Worm (Caenorhabditis elegans): ENCODE results near the gene timm-17B.1.

timm-17B.1 gene

DNA sequence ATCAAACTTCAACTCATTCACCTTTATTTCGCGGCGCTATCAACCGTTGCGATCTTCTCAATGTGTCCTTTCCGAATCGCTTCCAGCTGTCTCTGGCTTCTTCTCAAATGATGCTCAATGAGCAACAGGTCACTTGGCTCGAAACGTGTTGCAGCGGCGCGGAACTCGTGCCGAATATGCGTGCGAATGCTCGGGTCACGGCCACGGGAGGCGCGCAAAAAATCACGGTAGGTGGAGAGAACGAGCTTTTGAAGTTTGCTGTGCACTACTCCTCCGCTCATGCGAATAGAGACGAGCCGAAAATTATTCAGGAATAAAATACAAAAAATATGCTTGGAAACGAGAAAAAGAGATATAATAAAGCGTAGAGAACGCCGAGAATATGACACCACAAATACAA lies 34.8 kb downstream of the timm-17B.1 start, which contains the start of gene cif-1:
Gene cif-1, minus strand, starts transcription at position 297 of the 400 bp plus-strand sequence.
- TF ChIP-seq elt-1 (tag; optimal IDR thresholded peaks at IDR 0.05) (no peak), pha-4 (tag; optimal IDR thresholded peaks at IDR 0.05) (no peak), ztf-11 (tag; optimal IDR thresholded peaks at IDR 0.05) (no peak), nhr-23 (tag; optimal IDR thresholded peaks at IDR 0.05) (no peak), daf-12 (tag; optimal IDR thresholded peaks at IDR 0.05) (no peak), ZK546.5 (tag; optimal IDR thresholded peaks at IDR 0.05) (no peak), ceh-9 (tag; optimal IDR thresholded peaks at IDR 0.05) (no peak), nhr-11 (tag; optimal IDR thresholded peaks at IDR 0.05) (no peak), ceh-16 (tag; optimal IDR thresholded peaks at IDR 0.05) (no peak)

DNA sequence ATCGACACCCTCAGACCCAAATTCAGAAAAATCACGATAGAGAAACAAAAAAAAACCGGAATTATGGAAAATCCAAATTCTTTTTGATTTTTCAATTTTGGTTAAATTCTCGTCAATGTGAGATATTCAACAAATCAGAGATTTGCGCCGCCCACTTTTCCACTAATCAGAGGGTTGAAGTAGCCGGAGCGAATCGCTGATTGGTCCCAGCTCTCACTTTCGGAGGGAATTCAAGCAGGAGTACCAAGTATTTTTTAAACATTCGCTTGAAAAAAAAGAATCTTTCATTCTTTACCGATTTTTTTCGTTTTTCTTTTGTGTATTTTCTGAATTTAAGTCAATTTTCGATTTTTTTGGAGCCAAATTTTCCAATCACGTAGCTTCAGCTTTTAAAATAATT lies 39.4 kb downstream of the timm-17B.1 start:
- no peak for TF ChIP-seq pha-4 (tag; optimal IDR thresholded peaks at IDR 0.05)
- peak; percentile 73 for TF ChIP-seq nfya-1 (tag; optimal IDR thresholded peaks at IDR 0.05; ENCODE audit: insufficient read depth)
- no peak for TF ChIP-seq nhr-25 (tag; optimal IDR thresholded peaks at IDR 0.05)

- TF ChIP-seq aly-2 (tag; optimal IDR thresholded peaks at IDR 0.05) (no peak), nhr-67 (tag; optimal IDR thresholded peaks at IDR 0.05) (no peak), skn-1 (tag; optimal IDR thresholded peaks at IDR 0.05) (no peak), eor-1 (tag; optimal IDR thresholded peaks at IDR 0.05) (no peak), pha-4 (tag; optimal IDR thresholded peaks at IDR 0.05) (peak; percentile 67), lin-15B (tag; optimal IDR thresholded peaks at IDR 0.05) (peak; percentile 68), daf-12 (tag; optimal IDR thresholded peaks at IDR 0.05) (no peak), tbx-2 (tag; optimal IDR thresholded peaks at IDR 0.05) (no peak), nfya-1 (tag; optimal IDR thresholded peaks at IDR 0.05; ENCODE audit: insufficient read depth) (peak; percentile 92), ceh-16 (tag; optimal IDR thresholded peaks at IDR 0.05) (no peak), nhr-25 (tag; optimal IDR thresholded peaks at IDR 0.05) (peak; percentile 55), ceh-28 (tag; optimal IDR thresholded peaks at IDR 0.05) (no peak), elt-1 (tag; optimal IDR thresholded peaks at IDR 0.05) (no peak), snpc-4 (tag; optimal IDR thresholded peaks at IDR 0.05) (peak; percentile 46), nhr-11 (tag; optimal IDR thresholded peaks at IDR 0.05) (no peak), mdl-1 (tag; optimal IDR thresholded peaks at IDR 0.05) (no peak), ama-1 (optimal IDR thresholded peaks at IDR 0.05) (no peak), egl-27 (tag; optimal IDR thresholded peaks at IDR 0.05) (no peak), jun-1 (tag; optimal IDR thresholded peaks at IDR 0.05) (peak; percentile 58), hmg-11 (tag; optimal IDR thresholded peaks at IDR 0.05) (peak; percentile 7), fos-1 (tag; optimal IDR thresholded peaks at IDR 0.05) (no peak), sea-2 (GFP tag; optimal IDR thresholded peaks at IDR 0.05) (no peak), ceh-9 (tag; optimal IDR thresholded peaks at IDR 0.05) (no peak), elt-2 (tag; optimal IDR thresholded peaks at IDR 0.05) (peak; percentile 72), pqm-1 (tag; optimal IDR thresholded peaks at IDR 0.05) (peak; percentile 47), egl-5 (tag; optimal IDR thresholded peaks at IDR 0.05) (peak; percentile 7), nhr-12 (tag; optimal IDR thresholded peaks at IDR 0.05) (no peak), ztf-11 (tag; optimal IDR thresholded peaks at IDR 0.05) (no peak), nhr-28 (tag; optimal IDR thresholded peaks at IDR 0.05) (no peak), mml-1 (tag; optimal IDR thresholded peaks at IDR 0.05) (no peak), lsy-12 (tag; optimal IDR thresholded peaks at IDR 0.05) (peak; percentile 45), fkh-10 (GFP tag; optimal IDR thresholded peaks at IDR 0.05) (no peak), lin-39 (tag; optimal IDR thresholded peaks at IDR 0.05) (peak; percentile 60), unc-62 (GFP tag; optimal IDR thresholded peaks at IDR 0.05) (no peak), nhr-23 (tag; optimal IDR thresholded peaks at IDR 0.05) (peak; percentile 72), ceh-82 (tag; optimal IDR thresholded peaks at IDR 0.05) (no peak), nhr-77 (tag; optimal IDR thresholded peaks at IDR 0.05) (no peak), fkh-2 (tag; optimal IDR thresholded peaks at IDR 0.05) (no peak), nhr-76 (tag; optimal IDR thresholded peaks at IDR 0.05) (no peak), nhr-43 (tag; optimal IDR thresholded peaks at IDR 0.05; ENCODE audit: poor library complexity, severe bottlenecking) (no peak)
Observed at ce11 chrIV:4705182-4705581, 40.1 kb downstream of the timm-17B.1 start.

Measured in whole organism, L3 larva.